Worm (Caenorhabditis elegans) whole organism, mixed stage, embryonic: ENCODE results near the gene Y45G5AM.6.
A peak's percentile ranks its signal among the peaks of the same experiment; 100 is the strongest.

Source experiments
- M03D4.4 ChIP-seq: sonication (generic microtip); optimal IDR thresholded peaks from 2 replicates; lab custom pipeline; 2017; ENCODE audit warnings: mild to moderate bottlenecking, missing genetic modification characterization, missing compliant biosample characterization
- bed-3 ChIP-seq: fragments of 200-800 bp; sonication (Bioruptor generic); optimal IDR thresholded peaks from 3 replicates; lab custom pipeline; 2018; ENCODE audit warnings: mild to moderate bottlenecking, missing genetic modification characterization, moderate library complexity, missing compliant biosample characterization
- blmp-1 ChIP-seq: fragments of 150-350 bp; optimal IDR thresholded peaks from 2 replicates; lab custom pipeline; 2014; ENCODE audit warnings: missing biosample characterization, missing genetic modification characterization
- ceh-39 ChIP-seq: fragments of 150-350 bp; optimal IDR thresholded peaks from 2 replicates; lab custom pipeline; 2014; ENCODE audit warnings: missing biosample characterization, missing genetic modification characterization
- ceh-43 ChIP-seq: fragments of 200-800 bp; sonication (Bioruptor generic); optimal IDR thresholded peaks from 2 replicates; lab custom pipeline; 2018; ENCODE audit warnings: mild to moderate bottlenecking, missing genetic modification characterization, moderate library complexity, missing compliant biosample characterization
- ceh-83 ChIP-seq: fragments of 200-800 bp; sonication (Bioruptor generic); optimal IDR thresholded peaks from 2 replicates; lab custom pipeline; 2018; ENCODE audit warnings: mild to moderate bottlenecking, missing genetic modification characterization, missing compliant biosample characterization
- ces-1 ChIP-seq: fragments of 150-350 bp; optimal IDR thresholded peaks from 2 replicates; lab custom pipeline; 2014; ENCODE audit warnings: missing biosample characterization, missing genetic modification reagents, missing genetic modification characterization
- cnd-1 ChIP-seq: fragments of 200-800 bp; sonication (Bioruptor generic); optimal IDR thresholded peaks from 2 replicates; lab custom pipeline; 2018; ENCODE audit warnings: mild to moderate bottlenecking, missing genetic modification characterization, missing compliant biosample characterization
- drap-1 ChIP-seq: fragments of 200-800 bp; sonication (Bioruptor generic); optimal IDR thresholded peaks from 3 replicates; lab custom pipeline; 2018; ENCODE audit warnings: mild to moderate bottlenecking, missing genetic modification characterization, missing compliant biosample characterization
- elt-1 ChIP-seq: sonication (generic microtip); optimal IDR thresholded peaks from 2 replicates; lab custom pipeline; 2017; ENCODE audit warnings: missing genetic modification characterization, mild to moderate bottlenecking, missing compliant biosample characterization, antibody characterized with exemption, moderate library complexity, borderline replicate concordance; ENCODE audit not compliant: insufficient read depth
- elt-3 ChIP-seq: fragments of 150-350 bp; optimal IDR thresholded peaks from 2 replicates; lab custom pipeline; 2014; ENCODE audit warnings: missing biosample characterization, missing genetic modification characterization
- flh-1 ChIP-seq: fragments of 200-800 bp; sonication (Bioruptor generic); optimal IDR thresholded peaks from 2 replicates; lab custom pipeline; 2018; ENCODE audit warnings: mild to moderate bottlenecking, missing genetic modification characterization, moderate library complexity, missing compliant biosample characterization
- ham-2 ChIP-seq: fragments of 200-800 bp; sonication (Bioruptor generic); optimal IDR thresholded peaks from 2 replicates; lab custom pipeline; 2018; ENCODE audit warnings: mild to moderate bottlenecking, missing genetic modification characterization, missing compliant biosample characterization
- lin-13 ChIP-seq: fragments of 150-350 bp; optimal IDR thresholded peaks from 2 replicates; lab custom pipeline; 2014; ENCODE audit warnings: missing biosample characterization, missing genetic modification characterization
- lin-32 ChIP-seq: fragments of 200-800 bp; sonication (Bioruptor generic); optimal IDR thresholded peaks from 2 replicates; lab custom pipeline; 2018; ENCODE audit warnings: mild to moderate bottlenecking, missing genetic modification characterization, missing compliant biosample characterization
- lsy-2 ChIP-seq: fragments of 150-350 bp; optimal IDR thresholded peaks from 2 replicates; lab custom pipeline; 2014; ENCODE audit warnings: missing biosample characterization, missing genetic modification characterization
- mab-5 ChIP-seq: fragments of 150-350 bp; optimal IDR thresholded peaks from 2 replicates; lab custom pipeline; 2014; ENCODE audit warnings: missing biosample characterization, missing genetic modification characterization
- mep-1 ChIP-seq: fragments of 150-350 bp; optimal IDR thresholded peaks from 2 replicates; lab custom pipeline; 2017; ENCODE audit warnings: missing biosample characterization, missing genetic modification reagents, missing genetic modification characterization, inconsistent platforms
- mls-2 ChIP-seq: sonication (generic microtip); optimal IDR thresholded peaks from 2 replicates; lab custom pipeline; 2016; ENCODE audit warnings: mild to moderate bottlenecking, missing genetic modification characterization, moderate library complexity, missing compliant biosample characterization
- nhr-12 ChIP-seq: fragments of 150-350 bp; optimal IDR thresholded peaks from 2 replicates; lab custom pipeline; 2014; ENCODE audit warnings: missing biosample characterization, missing genetic modification characterization
- nhr-237 ChIP-seq: fragments of 150-350 bp; optimal IDR thresholded peaks from 2 replicates; lab custom pipeline; 2014; ENCODE audit warnings: missing biosample characterization, missing genetic modification characterization
- nhr-28 ChIP-seq: fragments of 150-350 bp; optimal IDR thresholded peaks from 2 replicates; lab custom pipeline; 2014; ENCODE audit warnings: missing biosample characterization, missing genetic modification characterization
- nhr-76 ChIP-seq: sonication (generic microtip); optimal IDR thresholded peaks from 2 replicates; lab custom pipeline; 2017; ENCODE audit warnings: missing biosample characterization, missing genetic modification characterization
- pha-4 ChIP-seq: fragments of 150-350 bp; optimal IDR thresholded peaks from 2 replicates; lab custom pipeline; 2018; ENCODE audit warnings: missing biosample characterization, missing genetic modification reagents, missing genetic modification characterization
- sem-2 ChIP-seq: fragments of 200-800 bp; sonication (Bioruptor generic); optimal IDR thresholded peaks from 2 replicates; lab custom pipeline; 2018; ENCODE audit warnings: mild to moderate bottlenecking, missing genetic modification characterization, missing compliant biosample characterization
- snpc-4 ChIP-seq: fragments of 150-350 bp; optimal IDR thresholded peaks from 2 replicates; lab custom pipeline; 2014; ENCODE audit warnings: missing biosample characterization, missing genetic modification characterization
- sptf-1 ChIP-seq: sonication (generic microtip); optimal IDR thresholded peaks from 2 replicates; lab custom pipeline; 2017; ENCODE audit warnings: mild to moderate bottlenecking, missing genetic modification characterization, moderate library complexity, missing compliant biosample characterization
- tbx-8 ChIP-seq: fragments of 200-800 bp; sonication (Bioruptor generic); optimal IDR thresholded peaks from 2 replicates; lab custom pipeline; 2018; ENCODE audit warnings: mild to moderate bottlenecking, missing genetic modification characterization, moderate library complexity, missing compliant biosample characterization
- unc-120 ChIP-seq: sonication (generic microtip); optimal IDR thresholded peaks from 2 replicates; lab custom pipeline; 2017; ENCODE audit warnings: missing genetic modification characterization, missing compliant biosample characterization; ENCODE audit not compliant: poor library complexity, severe bottlenecking
- unc-39 ChIP-seq: fragments of 150-350 bp; optimal IDR thresholded peaks from 2 replicates; lab custom pipeline; 2014; ENCODE audit warnings: missing biosample characterization, missing genetic modification characterization
- unc-62 ChIP-seq: fragments of 150-350 bp; optimal IDR thresholded peaks from 2 replicates; lab custom pipeline; 2014; ENCODE audit warnings: missing biosample characterization, missing genetic modification reagents, missing genetic modification characterization
- zip-8 ChIP-seq: fragments of 150-350 bp; optimal IDR thresholded peaks from 2 replicates; lab custom pipeline; 2014; ENCODE audit warnings: missing biosample characterization, missing genetic modification characterization
- ztf-11 ChIP-seq: fragments of 150-350 bp; optimal IDR thresholded peaks from 2 replicates; lab custom pipeline; 2014; ENCODE audit warnings: missing biosample characterization, missing genetic modification characterization

The Y45G5AM.6 gene

ce11 chrV:4192688-4193471 is 40.8 kb upstream of the Y45G5AM.6 start:
- TF ChIP-seq blmp-1 (no peak), sptf-1 (tag; lab: Kevin White, UChicago) (peak; percentile 43), ces-1 (peak; percentile 90), unc-120 (peak; percentile 24), cnd-1 (tag; lab: Kevin White, UChicago) (peak; percentile 18), mls-2 (peak; percentile 59), mep-1 (peak; percentile 1), nhr-76 (tag; lab: Kevin White, UChicago) (no peak)

- TF ChIP-seq tbx-8 (GFP tag; lab: Kevin White, UChicago), result no peak
- TF ChIP-seq mls-2, result no peak
- TF ChIP-seq unc-39 (tag; lab: Kevin White, UChicago), result no peak
- no peak for TF ChIP-seq drap-1 (GFP tag; lab: Kevin White, UChicago)
- no peak for TF ChIP-seq sem-2 (GFP tag; lab: Kevin White, UChicago)
- TF ChIP-seq bed-3 (GFP tag; lab: Kevin White, UChicago), result no peak
- no peak for TF ChIP-seq unc-62 (GFP tag; lab: Kevin White, UChicago)
- TF ChIP-seq pha-4, result no peak
- TF ChIP-seq ham-2, result no peak
Measured at ce11 chrV:4190232-4190631, 38.1 kb upstream of the Y45G5AM.6 start.

ce11 chrV:4189618-4190017 is 37.5 kb upstream of the Y45G5AM.6 start:
- TF ChIP-seq nhr-12 (tag; lab: Kevin White, UChicago) (no peak), blmp-1 (no peak), M03D4.4 (no peak), ztf-11 (tag; lab: Kevin White, UChicago) (no peak), unc-120 (no peak), zip-8 (tag; lab: Kevin White, UChicago) (no peak), elt-1 (tag; lab: Kevin White, UChicago) (no peak), ceh-83 (no peak)
- TF ChIP-seq, all 35 proteins: peak for 0

- no peak for TF ChIP-seq unc-120
- TF ChIP-seq ham-2, result no peak
- no peak for TF ChIP-seq ceh-43 (GFP tag; lab: Kevin White, UChicago)
- no peak for TF ChIP-seq pha-4
- no peak for TF ChIP-seq ceh-83
- no peak for TF ChIP-seq zip-8 (tag; lab: Kevin White, UChicago)
- no peak for TF ChIP-seq cnd-1 (tag; lab: Kevin White, UChicago)
- no peak for TF ChIP-seq mab-5 (tag; lab: Kevin White, UChicago)
- no peak for TF ChIP-seq elt-1 (tag; lab: Kevin White, UChicago)
- no peak for TF ChIP-seq snpc-4 (tag; lab: Kevin White, UChicago)
- TF ChIP-seq blmp-1, result no peak
- no peak for TF ChIP-seq ztf-11 (tag; lab: Kevin White, UChicago)
- TF ChIP-seq ceh-39 (tag; lab: Kevin White, UChicago), result no peak
- TF ChIP-seq tbx-8 (GFP tag; lab: Kevin White, UChicago), result no peak
Measured at ce11 chrV:4187144-4187485, 35.0 kb upstream of the Y45G5AM.6 start, which contains the start of gene nhr-114. Gene nhr-114 (plus strand): TSS chrV:4187202.

ce11 chrV:4186453-4187143 is 34.5 kb upstream of the Y45G5AM.6 start:
- TF ChIP-seq mls-2 (no peak), nhr-28 (tag; lab: Kevin White, UChicago) (no peak), cnd-1 (tag; lab: Kevin White, UChicago) (no peak), ham-2 (peak; percentile 6), flh-1 (GFP tag; lab: Kevin White, UChicago) (no peak)

ce11 chrV:4185885-4186284 is 33.8 kb upstream of the Y45G5AM.6 start:
- TF ChIP-seq elt-3 (tag; lab: Kevin White, UChicago) (no peak), lin-13 (no peak), mep-1 (no peak), sptf-1 (tag; lab: Kevin White, UChicago) (no peak), pha-4 (no peak), M03D4.4 (no peak), sem-2 (GFP tag; lab: Kevin White, UChicago) (no peak), unc-120 (no peak), mls-2 (no peak), nhr-237 (tag; lab: Kevin White, UChicago) (no peak), lin-32 (GFP tag; lab: Kevin White, UChicago) (no peak), zip-8 (tag; lab: Kevin White, UChicago) (no peak), lsy-2 (tag; lab: Kevin White, UChicago) (no peak)
- TF ChIP-seq, all 35 proteins: peak for 0
